Worm (Caenorhabditis elegans): Measurements from ENCODE around the gene cogc-6.

Gene cogc-6

DNA sequence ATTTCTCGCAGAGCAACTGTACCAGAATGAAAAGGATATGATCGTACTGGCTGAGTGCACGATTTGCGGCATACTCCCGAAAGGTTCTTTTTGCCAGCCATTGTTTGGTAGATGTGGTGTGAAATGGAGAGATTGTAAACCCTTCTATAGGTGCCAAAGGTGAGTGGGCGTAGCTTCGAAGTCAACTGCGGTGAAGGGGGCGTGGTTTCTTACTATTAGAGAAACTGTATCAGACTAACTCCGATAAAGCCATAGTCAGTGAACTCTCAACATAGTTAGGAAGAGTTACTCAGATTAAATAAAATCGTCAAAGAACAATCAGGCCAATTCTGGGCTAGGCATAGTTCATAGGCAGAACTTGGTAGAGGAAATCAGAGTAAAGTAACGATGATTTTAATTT is 43.8 kb downstream of the cogc-6 start, which contains the start of gene F20D6.9:
F20D6.9 (minus strand) TSS at position 101 of the 400 bp plus-strand sequence.
- TF ChIP-seq snpc-4 (tag; optimal IDR thresholded peaks at IDR 0.05) (no peak), aha-1 (tag) (peak; percentile 26)

DNA sequence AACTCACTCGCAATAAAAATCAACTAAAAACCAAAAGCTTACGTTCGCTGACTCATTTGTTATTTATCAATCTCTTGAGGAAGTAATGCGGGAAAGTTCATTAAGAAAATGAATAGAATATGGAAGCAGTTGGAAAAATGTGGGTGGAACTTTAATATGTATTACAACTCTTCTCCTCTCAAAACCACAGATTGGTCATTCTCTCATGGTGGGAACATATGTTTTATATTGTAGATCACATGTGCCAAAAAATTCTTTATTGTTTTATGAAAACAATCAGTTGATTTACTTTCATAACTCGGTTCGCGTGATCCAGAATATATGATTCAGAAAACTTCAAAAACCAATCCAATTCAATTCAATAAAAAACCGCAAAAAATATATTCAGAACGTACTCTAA is 49.4 kb downstream of the cogc-6 start:
- no peak for TF ChIP-seq ama-1 (optimal IDR thresholded peaks at IDR 0.05)
- TF ChIP-seq set-16 (GFP tag; IDR thresholded peaks at IDR 0.05), result no peak
- TF ChIP-seq sdz-12 (GFP tag; optimal IDR thresholded peaks at IDR 0.05), result no peak
- no peak for TF ChIP-seq pha-4 (GFP tag; IDR thresholded peaks at IDR 0.05)
- TF ChIP-seq pha-4 (tag; optimal IDR thresholded peaks at IDR 0.05), result no peak
- TF ChIP-seq tra-1 (GFP tag; IDR thresholded peaks at IDR 0.05), result no peak

DNA sequence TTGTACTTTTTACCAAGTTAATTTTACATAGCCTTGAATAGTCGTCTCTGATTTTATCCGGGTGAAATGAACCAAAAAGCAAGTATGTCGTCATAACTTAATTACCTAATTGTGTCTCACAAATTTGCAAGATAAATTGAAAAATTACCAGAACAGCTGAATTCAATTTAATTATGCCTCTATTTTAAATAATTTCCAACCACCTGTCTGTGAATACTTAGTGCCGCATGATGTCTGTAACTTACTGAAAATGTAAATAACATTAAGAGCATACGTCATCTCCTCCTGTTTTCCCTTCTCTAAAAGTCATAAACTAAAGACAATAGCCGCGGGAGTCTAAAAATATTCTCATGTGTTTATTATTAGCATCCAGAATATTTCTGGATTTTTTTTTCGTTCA is 50.8 kb downstream of the cogc-6 start:
- TF ChIP-seq dpl-1 (GFP tag; optimal IDR thresholded peaks at IDR 0.05), result no peak
- no peak for TF ChIP-seq tra-1 (GFP tag; IDR thresholded peaks at IDR 0.05)
- TF ChIP-seq tag-97 (GFP tag; IDR thresholded peaks at IDR 0.05), result no peak
- no peak for TF ChIP-seq egl-27 (tag; optimal IDR thresholded peaks at IDR 0.05)
- no peak for TF ChIP-seq hlh-11 (tag; optimal IDR thresholded peaks at IDR 0.05)
- TF ChIP-seq hif-1 (tag; optimal IDR thresholded peaks at IDR 0.05), result no peak
- TF ChIP-seq vab-7 (GFP tag; IDR thresholded peaks at IDR 0.05), result no peak
- TF ChIP-seq duxl-1 (tag; optimal IDR thresholded peaks at IDR 0.05; ENCODE audit: poor library complexity), result no peak
- no peak for TF ChIP-seq ceh-82 (tag; optimal IDR thresholded peaks at IDR 0.05)
- TF ChIP-seq ctbp-1 (GFP tag; IDR thresholded peaks at IDR 0.05), result no peak
- no peak for TF ChIP-seq unc-130 (GFP tag; optimal IDR thresholded peaks at IDR 0.05)
- TF ChIP-seq nhr-11 (tag; optimal IDR thresholded peaks at IDR 0.05), result no peak
- no peak for TF ChIP-seq fkh-10 (GFP tag; optimal IDR thresholded peaks at IDR 0.05)
- no peak for TF ChIP-seq ceh-62 (tag; optimal IDR thresholded peaks at IDR 0.05)
- TF ChIP-seq zfp-2 (tag; optimal IDR thresholded peaks at IDR 0.05), result no peak

- TF ChIP-seq aha-1 (tag) (peak; percentile 99), spr-1 (tag; optimal IDR thresholded peaks at IDR 0.05) (no peak)
These were observed 52.0 kb downstream of the cogc-6 start for ce11 chrV:8169150-8169549.

Measured in whole organism, L4 larva.